Worm (Caenorhabditis elegans) whole organism, L1 larva: ENCODE data around the gene rla-2.
A peak's percentile ranks its signal among the peaks of the same experiment; 100 is the strongest.

Experiments
- C04F5.9 ChIP-seq: sonication (generic microtip); optimal IDR thresholded peaks from 2 replicates; lab custom pipeline; 2016; ENCODE audit warnings: missing genetic modification characterization, missing compliant biosample characterization
- C16A3.4 ChIP-seq: fragments of 150-350 bp; optimal IDR thresholded peaks from 2 replicates; lab custom pipeline; 2014; ENCODE audit warnings: missing biosample characterization, missing genetic modification characterization
- aha-1 ChIP-seq: fragments of 150-350 bp; optimal IDR thresholded peaks from 2 replicates; lab custom pipeline; 2014; ENCODE audit warnings: missing biosample characterization, missing genetic modification characterization
- alr-1 ChIP-seq: fragments of 200-800 bp; sonication (Bioruptor generic); optimal IDR thresholded peaks from 2 replicates; lab custom pipeline; 2018; ENCODE audit warnings: borderline replicate concordance, mild to moderate bottlenecking, missing genetic modification characterization, missing compliant biosample characterization
- blmp-1 ChIP-seq: fragments of 150-350 bp; optimal IDR thresholded peaks from 2 replicates; lab custom pipeline; 2014; ENCODE audit warnings: missing biosample characterization, missing genetic modification characterization
- ceh-63 ChIP-seq: fragments of 200-800 bp; sonication (Bioruptor generic); optimal IDR thresholded peaks from 2 replicates; lab custom pipeline; 2018; ENCODE audit warnings: mild to moderate bottlenecking, missing genetic modification characterization, missing compliant biosample characterization
- ceh-8 ChIP-seq: fragments of 200-800 bp; sonication (Bioruptor generic); optimal IDR thresholded peaks from 2 replicates; lab custom pipeline; 2018; ENCODE audit warnings: mild to moderate bottlenecking, missing genetic modification characterization, moderate library complexity, missing compliant biosample characterization
- ceh-82 ChIP-seq, 3 experiments: fragments of 150-350 bp in 1 of 3; sonication (generic microtip) in 2 of 3; optimal IDR thresholded peaks; 2 replicates each; lab custom pipeline; 2014 to 2017; ENCODE audit warnings: missing biosample characterization in 3 of 3, missing genetic modification characterization in 3 of 3
- ces-1 ChIP-seq: fragments of 150-350 bp; optimal IDR thresholded peaks from 2 replicates; lab custom pipeline; 2014; ENCODE audit warnings: missing biosample characterization, missing genetic modification reagents, missing genetic modification characterization
- dsc-1 ChIP-seq: sonication (generic microtip); optimal IDR thresholded peaks from 2 replicates; lab custom pipeline; 2016; ENCODE audit warnings: mild to moderate bottlenecking, missing genetic modification characterization, missing compliant biosample characterization
- efl-1 ChIP-seq, 4 experiments: fragments of 150-350 bp; optimal IDR thresholded peaks in 3 of 4; peaks in 1 of 4; 1 replicate in 1 of 4; 2 replicates in 3 of 4; lab custom pipeline; 2014; ENCODE audit warnings: missing biosample characterization in 2 of 4, missing genetic modification characterization in 2 of 4, missing genetic modification reagents in 2 of 4
- egl-13 ChIP-seq: sonication (generic microtip); optimal IDR thresholded peaks from 2 replicates; lab custom pipeline; 2016; ENCODE audit warnings: missing genotype, missing genetic modification reagents, missing genetic modification characterization, missing compliant biosample characterization
- elt-2 ChIP-seq: sonication (generic microtip); optimal IDR thresholded peaks from 2 replicates; lab custom pipeline; 2016; ENCODE audit warnings: missing genetic modification characterization, mild to moderate bottlenecking, inconsistent platforms, missing compliant biosample characterization, missing genetic modification reagents
- elt-3 ChIP-seq, 6 experiments: fragments of 150-350 bp in 1 of 6; sonication (generic microtip); optimal IDR thresholded peaks; 2 replicates each; lab custom pipeline; 2017 to 2018; ENCODE audit warnings: missing biosample characterization in 6 of 6, missing genetic modification characterization in 6 of 6, inconsistent platforms in 1 of 6
- grh-1 ChIP-seq: fragments of 200-800 bp; sonication (Bioruptor generic); IDR thresholded peaks from 2 replicates; pipeline ENCODE4 v1.3.6; 2022; ENCODE audit warnings: missing genetic modification reagents, missing genetic modification characterization, missing compliant biosample characterization
- hlh-4 ChIP-seq: sonication (generic microtip); optimal IDR thresholded peaks from 2 replicates; lab custom pipeline; 2016; ENCODE audit warnings: mild to moderate bottlenecking, missing genetic modification characterization, missing compliant biosample characterization
- hpl-2 ChIP-seq: fragments of 150-350 bp; optimal IDR thresholded peaks from 2 replicates; lab custom pipeline; 2014; ENCODE audit warnings: missing biosample characterization, missing genetic modification reagents, missing genetic modification characterization
- lin-14 ChIP-seq: fragments of 200-800 bp; sonication (Bioruptor generic); optimal IDR thresholded peaks from 2 replicates; lab custom pipeline; 2018; ENCODE audit warnings: mild to moderate bottlenecking, missing genetic modification characterization, moderate library complexity, missing compliant biosample characterization
- lin-35 ChIP-seq, 2 experiments: fragments of 150-350 bp; optimal IDR thresholded peaks; 2 replicates each; lab custom pipeline; 2014; ENCODE audit warnings: missing biosample characterization in 2 of 2, missing genetic modification characterization in 2 of 2, missing genetic modification reagents in 2 of 2
- lsy-2 ChIP-seq, 2 experiments: fragments of 150-350 bp; optimal IDR thresholded peaks; 2 replicates each; lab custom pipeline; 2014; ENCODE audit warnings: missing biosample characterization in 2 of 2, missing genetic modification characterization in 2 of 2
- mdl-1 ChIP-seq, 2 experiments: fragments of 150-350 bp; optimal IDR thresholded peaks; 2 replicates each; lab custom pipeline; 2014 to 2017; ENCODE audit warnings: missing biosample characterization in 2 of 2, missing genetic modification characterization in 2 of 2, inconsistent platforms in 1 of 2
- mep-1 ChIP-seq: fragments of 150-350 bp; optimal IDR thresholded peaks from 2 replicates; lab custom pipeline; 2014; ENCODE audit warnings: missing biosample characterization, missing genetic modification characterization
- nhr-19 ChIP-seq: fragments of 200-800 bp; sonication (Bioruptor generic); conservative IDR thresholded peaks from 2 replicates; pipeline ENCODE4 v1.3.6; 2022; ENCODE audit warnings: missing genetic modification characterization, missing compliant biosample characterization
- nhr-20 ChIP-seq: sonication (generic microtip); optimal IDR thresholded peaks from 2 replicates; lab custom pipeline; 2016; ENCODE audit warnings: mild to moderate bottlenecking, missing genetic modification characterization, missing compliant biosample characterization
- nhr-28 ChIP-seq: fragments of 150-350 bp; optimal IDR thresholded peaks from 2 replicates; lab custom pipeline; 2014; ENCODE audit warnings: missing biosample characterization, missing genetic modification characterization
- nhr-47 ChIP-seq: sonication (generic microtip); optimal IDR thresholded peaks from 2 replicates; lab custom pipeline; 2016; ENCODE audit warnings: mild to moderate bottlenecking, missing genetic modification characterization, moderate library complexity, missing compliant biosample characterization
- nhr-71 ChIP-seq: sonication (generic microtip); optimal IDR thresholded peaks from 2 replicates; lab custom pipeline; 2016; ENCODE audit warnings: mild to moderate bottlenecking, missing genetic modification characterization, moderate library complexity, missing compliant biosample characterization
- nhr-84 ChIP-seq: sonication (generic microtip); optimal IDR thresholded peaks from 2 replicates; lab custom pipeline; 2017; ENCODE audit warnings: missing biosample characterization, missing genetic modification characterization
- nhr-85 ChIP-seq: sonication (generic microtip); peaks from one replicate; lab custom pipeline; 2016; ENCODE audit warnings: missing genetic modification characterization, inconsistent platforms, missing compliant biosample characterization
- nhr-90 ChIP-seq: sonication (generic microtip); optimal IDR thresholded peaks from 2 replicates; lab custom pipeline; 2016; ENCODE audit warnings: mild to moderate bottlenecking, missing genetic modification characterization, missing compliant biosample characterization; ENCODE audit not compliant: poor library complexity
- pag-3 ChIP-seq: sonication (generic microtip); optimal IDR thresholded peaks from 2 replicates; lab custom pipeline; 2017; ENCODE audit warnings: missing genetic modification characterization, mild to moderate bottlenecking, missing compliant biosample characterization, antibody characterized with exemption, borderline replicate concordance; ENCODE audit not compliant: insufficient read depth
- pax-3 ChIP-seq: fragments of 200-800 bp; sonication (Bioruptor generic); optimal IDR thresholded peaks from 2 replicates; lab custom pipeline; 2018; ENCODE audit warnings: mild to moderate bottlenecking, missing genetic modification characterization, moderate library complexity, missing compliant biosample characterization
- snpc-4 ChIP-seq: fragments of 150-350 bp; optimal IDR thresholded peaks from 2 replicates; lab custom pipeline; 2014; ENCODE audit warnings: missing biosample characterization, missing genetic modification characterization
- snu-23 ChIP-seq: sonication (generic microtip); optimal IDR thresholded peaks from 2 replicates; lab custom pipeline; 2016; ENCODE audit warnings: missing genetic modification characterization, missing compliant biosample characterization
- sptf-1 ChIP-seq: fragments of 150-350 bp; optimal IDR thresholded peaks from 2 replicates; lab custom pipeline; 2014; ENCODE audit warnings: missing biosample characterization, missing genetic modification characterization
- sup-37 ChIP-seq: fragments of 200-800 bp; sonication (Bioruptor generic); optimal IDR thresholded peaks from 2 replicates; lab custom pipeline; 2018; ENCODE audit warnings: mild to moderate bottlenecking, missing genetic modification characterization, missing compliant biosample characterization
- tbx-2 ChIP-seq: sonication (generic microtip); optimal IDR thresholded peaks from 2 replicates; lab custom pipeline; 2016; ENCODE audit warnings: missing genetic modification characterization, missing compliant biosample characterization
- unc-130 ChIP-seq: fragments of 150-350 bp; optimal IDR thresholded peaks from 2 replicates; lab custom pipeline; 2017; ENCODE audit warnings: missing biosample characterization, missing genetic modification characterization, inconsistent platforms
- unc-86 ChIP-seq: sonication (generic microtip); optimal IDR thresholded peaks from 2 replicates; lab custom pipeline; 2016; ENCODE audit warnings: missing genetic modification characterization, missing compliant biosample characterization
- vab-15 ChIP-seq: sonication (generic microtip); optimal IDR thresholded peaks from 2 replicates; lab custom pipeline; 2017; ENCODE audit warnings: missing genotype, mild to moderate bottlenecking, missing genetic modification characterization, missing compliant biosample characterization
- xbp-1 ChIP-seq: sonication (generic microtip); optimal IDR thresholded peaks from 2 replicates; lab custom pipeline; 2016; ENCODE audit warnings: missing genetic modification characterization, missing compliant biosample characterization
- ztf-4 ChIP-seq: fragments of 150-350 bp; optimal IDR thresholded peaks from 2 replicates; lab custom pipeline; 2014; ENCODE audit warnings: missing biosample characterization, missing genetic modification characterization

The rla-2 gene

ce11 chrIV:13394686-13395085, 24.6 kb upstream of the rla-2 start:
- TF ChIP-seq vab-15 (tag; lab: Kevin White, UChicago) (no peak), nhr-85 (tag; lab: Kevin White, UChicago) (no peak), grh-1 (GFP tag; lab: Robert Waterston, UW) (peak; percentile 15; the same call in 1 of the 2 replicates), mep-1 (no peak), blmp-1 (tag; lab: Kevin White, UChicago) (peak; percentile 47), unc-130 (tag; lab: Kevin White, UChicago) (no peak), alr-1 (tag; lab: Kevin White, UChicago) (no peak), snu-23 (GFP tag; lab: Kevin White, UChicago) (no peak), pax-3 (tag; lab: Kevin White, UChicago) (no peak), hpl-2 (no peak)

- TF ChIP-seq snu-23 (GFP tag; lab: Kevin White, UChicago) (peak; percentile 48), nhr-85 (tag; lab: Kevin White, UChicago) (peak; percentile 89), nhr-20 (tag; lab: Kevin White, UChicago) (peak; percentile 76), blmp-1 (tag; lab: Kevin White, UChicago) (peak; percentile 36), mdl-1 (tag; optimal IDR thresholded peaks at IDR 0.05; lab: Kevin White, UChicago) (peak in 1 of 2 experiments; percentile 26), ceh-8 (GFP tag; lab: Kevin White, UChicago) (no peak), lsy-2 (tag; optimal IDR thresholded peaks at IDR 0.05; lab: Kevin White, UChicago) (peak; percentile 24 to 44), elt-3 (tag; optimal IDR thresholded peaks at IDR 0.05; lab: Kevin White, UChicago) (peak in 3 of 6 experiments; percentile 6 to 82 (median 61)), C16A3.4 (tag; lab: Kevin White, UChicago) (peak; percentile 7), sup-37 (GFP tag; lab: Kevin White, UChicago) (no peak), nhr-90 (tag; lab: Kevin White, UChicago) (peak; percentile 73), nhr-84 (no peak), C04F5.9 (no peak), mep-1 (peak; percentile 5), unc-130 (tag; lab: Kevin White, UChicago) (no peak), nhr-19 (peak; percentile 50), lin-14 (GFP tag; lab: Kevin White, UChicago) (peak; percentile 65), nhr-47 (tag; lab: Kevin White, UChicago) (peak; percentile 18), dsc-1 (no peak), tbx-2 (tag; lab: Kevin White, UChicago) (peak; percentile 58), pag-3 (peak; percentile 23), lin-35 (GFP tag; optimal IDR thresholded peaks at IDR 0.05; lab: Kevin White, UChicago) (peak in 1 of 2 experiments; percentile 45), elt-2 (peak; percentile 85), efl-1 (optimal IDR thresholded peaks at IDR 0.05; lab: Kevin White, UChicago) (no peak), efl-1 (GFP tag; optimal IDR thresholded peaks at IDR 0.05 in 1 of 2; lab: Kevin White, UChicago) (peak in 1 of 2 experiments; percentile 84), ztf-4 (tag; lab: Kevin White, UChicago) (peak; percentile 19), nhr-71 (peak; percentile 84)
Observed at ce11 chrIV:13393246-13393716, 23.2 kb upstream of the rla-2 start.

- TF ChIP-seq aha-1 (tag; lab: Kevin White, UChicago) (no peak), nhr-85 (tag; lab: Kevin White, UChicago) (no peak), elt-2 (no peak), egl-13 (no peak), dsc-1 (no peak), nhr-28 (tag; lab: Kevin White, UChicago) (no peak), sptf-1 (tag; lab: Kevin White, UChicago) (no peak), ceh-8 (GFP tag; lab: Kevin White, UChicago) (no peak), xbp-1 (tag; lab: Kevin White, UChicago) (no peak), ceh-82 (tag; optimal IDR thresholded peaks at IDR 0.05; lab: Kevin White, UChicago) (no peak), unc-86 (no peak), snpc-4 (no peak), hlh-4 (tag; lab: Kevin White, UChicago) (no peak), ces-1 (GFP tag; lab: Kevin White, UChicago) (no peak), sup-37 (GFP tag; lab: Kevin White, UChicago) (no peak), tbx-2 (tag; lab: Kevin White, UChicago) (no peak), ceh-63 (GFP tag; lab: Kevin White, UChicago) (no peak)
- TF ChIP-seq, all 84 proteins: peak for 0
Observed at ce11 chrIV:13392230-13392629, 22.1 kb upstream of the rla-2 start.
